Fruit fly (Drosophila melanogaster): Measurements from ENCODE around the gene CG3061.

CG3061 gene

dm6 chr3R:14051391-14051852 is 19.3 kb downstream of the CG3061 start (continued):
- TF ChIP-seq CG12769 (tag; optimal IDR thresholded peaks at IDR 0.05) (peak; percentile 39), CG18011 (GFP tag; optimal IDR thresholded peaks at IDR 0.05) (no peak), Hey (tag; optimal IDR thresholded peaks at IDR 0.05) (no peak), chif (GFP tag; optimal IDR thresholded peaks at IDR 0.05) (no peak), croc (GFP tag; conservative IDR thresholded peaks at IDR 0.05) (no peak), tll (GFP tag; optimal IDR thresholded peaks at IDR 0.05) (no peak), nerfin-2 (GFP tag; IDR thresholded peaks at IDR 0.05; ENCODE audit: partially characterized antibody) (no peak)

dm6 chr3R:14052182-14053036 is 20.2 kb downstream of the CG3061 start:
- TF ChIP-seq CG15011 (GFP tag; optimal IDR thresholded peaks at IDR 0.05) (peak; percentile 79), CG1603 (tag; optimal IDR thresholded peaks at IDR 0.05) (peak; percentile 56), en (GFP tag; optimal IDR thresholded peaks at IDR 0.05) (peak; percentile 58), kni (GFP tag; optimal IDR thresholded peaks at IDR 0.05) (no peak), nerfin-2 (GFP tag; IDR thresholded peaks at IDR 0.05; ENCODE audit: partially characterized antibody) (no peak), CG8924 (tag; optimal IDR thresholded peaks at IDR 0.05) (peak; percentile 85), dan (GFP tag; IDR thresholded peaks at IDR 0.05) (no peak), Hmr (GFP tag; optimal IDR thresholded peaks at IDR 0.05) (peak; percentile 94), nerfin-1 (tag; optimal IDR thresholded peaks at IDR 0.05) (no peak), bigmax (GFP tag; optimal IDR thresholded peaks at IDR 0.05) (no peak), CG11696 (GFP tag; IDR thresholded peaks at IDR 0.05) (peak; percentile 60), emc (GFP tag; optimal IDR thresholded peaks at IDR 0.05) (peak; percentile 63), abd-A (tag; optimal IDR thresholded peaks at IDR 0.05) (no peak), CG3726 (GFP tag; IDR thresholded peaks at IDR 0.05) (peak; percentile 75; the same call in 2 of the 3 replicates), Hmx (GFP tag; optimal IDR thresholded peaks at IDR 0.05) (peak; percentile 83), croc (GFP tag; conservative IDR thresholded peaks at IDR 0.05) (peak; percentile 41; the same call in 2 of the 3 replicates), lbe (GFP tag; optimal IDR thresholded peaks at IDR 0.05) (no peak), Trl (optimal IDR thresholded peaks at IDR 0.05) (peak; percentile 29 to 79), Trl (GFP tag; optimal IDR thresholded peaks at IDR 0.05) (peak; percentile 75), CG15073 (GFP tag; optimal IDR thresholded peaks at IDR 0.05) (no peak), CG11398 (GFP tag; optimal IDR thresholded peaks at IDR 0.05) (peak; percentile 77), seq (GFP tag; IDR thresholded peaks at IDR 0.05) (peak; percentile 87), CG5953 (GFP tag; IDR thresholded peaks at IDR 0.05) (no peak), CG4328 (GFP tag; optimal IDR thresholded peaks at IDR 0.05) (peak; percentile 58), Gsc (GFP tag; IDR thresholded peaks at IDR 0.05) (no peak), cas (GFP tag; IDR thresholded peaks at IDR 0.05) (peak; percentile 75), Usf (GFP tag; optimal IDR thresholded peaks at IDR 0.05) (peak; percentile 58), CG8089 (GFP tag; optimal IDR thresholded peaks at IDR 0.05) (peak; percentile 14), CG13775 (GFP tag; optimal IDR thresholded peaks at IDR 0.05) (peak; percentile 86), Deaf1 (tag; optimal IDR thresholded peaks at IDR 0.05) (peak; percentile 46), CG15514 (GFP tag; optimal IDR thresholded peaks at IDR 0.05) (peak; percentile 80), MTF-1 (GFP tag; optimal IDR thresholded peaks at IDR 0.05; ENCODE audit: borderline replicate concordance) (peak; percentile 48), knrl (GFP tag; IDR thresholded peaks at IDR 0.05; ENCODE audit: partially characterized antibody) (no peak), CG14965 (GFP tag; optimal IDR thresholded peaks at IDR 0.05; ENCODE audit: borderline replicate concordance) (no peak), ATbp (GFP tag; optimal IDR thresholded peaks at IDR 0.05) (peak; percentile 63), sd (tag; optimal IDR thresholded peaks at IDR 0.05) (peak; percentile 46), Doc2 (GFP tag; IDR thresholded peaks at IDR 0.05) (peak; percentile 40; the same call in 1 of the 2 replicates), Poxn (GFP tag; IDR thresholded peaks at IDR 0.05) (peak; percentile 79), CG11560 (tag; IDR thresholded peaks at IDR 0.05) (peak; percentile 84), CG6654 (GFP tag; optimal IDR thresholded peaks at IDR 0.05) (peak; percentile 58), CG33213 (GFP tag; optimal IDR thresholded peaks at IDR 0.05) (peak; percentile 71)
